Fruit fly (Drosophila melanogaster): ENCODE measurements around the gene PyK.

Gene PyK

DNA sequence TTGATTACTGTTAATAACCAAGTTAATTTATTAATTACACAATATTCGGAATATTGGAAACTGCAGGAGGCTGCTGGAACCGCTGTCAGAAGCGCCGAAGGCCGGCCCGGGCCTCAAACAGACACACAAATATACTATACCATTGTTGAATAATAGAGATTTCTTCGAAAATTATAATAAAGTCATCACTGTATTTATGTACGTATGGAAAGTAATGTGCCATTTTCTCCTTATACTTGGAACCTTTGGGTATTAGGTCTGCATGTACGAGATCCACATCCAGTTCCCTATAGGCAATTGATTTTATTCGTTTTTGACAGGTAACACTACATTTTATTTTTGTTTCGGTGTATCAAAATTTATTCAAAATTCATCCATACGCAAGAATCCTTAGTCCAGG is 5.2 kb downstream of the PyK start, which contains the start of gene CG7069:
Gene CG7069 (plus strand): TSS at position 301 of the 400 bp plus-strand sequence.
- TF ChIP-seq foxo (GFP tag; optimal IDR thresholded peaks at IDR 0.05): no peak
- TF ChIP-seq Vsx2 (GFP tag; optimal IDR thresholded peaks at IDR 0.05; ENCODE audit: partially characterized antibody): no peak
- no peak for TF ChIP-seq jim (GFP tag; optimal IDR thresholded peaks at IDR 0.05)
- no peak for TF ChIP-seq CrebA (GFP tag; optimal IDR thresholded peaks at IDR 0.05; ENCODE audit: borderline replicate concordance)
- no peak for TF ChIP-seq sage (GFP tag; optimal IDR thresholded peaks at IDR 0.05)
- no peak for TF ChIP-seq CG32264 (GFP tag; optimal IDR thresholded peaks at IDR 0.05)
- TF ChIP-seq ey (GFP tag; optimal IDR thresholded peaks at IDR 0.05): no peak
- no peak for TF ChIP-seq HLH106 (tag; optimal IDR thresholded peaks at IDR 0.05)
- no peak for TF ChIP-seq sv (GFP tag; optimal IDR thresholded peaks at IDR 0.05)
- TF ChIP-seq Hr78 (GFP tag; optimal IDR thresholded peaks at IDR 0.05): no peak
- TF ChIP-seq usp (GFP tag; optimal IDR thresholded peaks at IDR 0.05): no peak
- TF ChIP-seq dl (GFP tag; optimal IDR thresholded peaks at IDR 0.05; ENCODE audit: insufficient read depth in 1 of 2, partially characterized antibody in 2 of 2): no peak
- no peak for TF ChIP-seq fru (GFP tag; optimal IDR thresholded peaks at IDR 0.05)
- no peak for TF ChIP-seq woc (GFP tag; optimal IDR thresholded peaks at IDR 0.05)
- TF ChIP-seq Dfd (GFP tag; optimal IDR thresholded peaks at IDR 0.05): no peak
- TF ChIP-seq lola (GFP tag; optimal IDR thresholded peaks at IDR 0.05): no peak
- no peak for TF ChIP-seq h (GFP tag; optimal IDR thresholded peaks at IDR 0.05)

DNA sequence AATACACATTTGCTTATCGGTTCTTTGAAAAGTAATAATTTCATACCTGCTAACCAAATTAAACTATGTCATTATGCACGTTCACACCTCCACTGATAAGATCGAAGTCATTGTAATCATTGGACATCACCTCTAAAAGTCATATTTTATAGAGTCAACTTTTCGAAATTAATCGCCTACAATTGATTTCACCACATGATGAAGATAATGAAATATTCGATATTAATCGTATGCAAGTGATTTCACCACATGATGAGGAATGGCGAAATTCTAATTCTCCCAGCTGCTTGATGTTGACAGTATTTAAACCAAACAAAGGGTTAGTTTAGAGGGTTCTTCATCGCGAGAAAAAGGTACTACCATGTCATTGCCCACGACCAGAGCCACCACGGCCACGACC is 8.3 kb downstream of the PyK start, which contains the start of gene CG18596:
Gene CG18596 (plus strand): TSS at position 250 of the 400 bp plus-strand sequence.
- TF ChIP-seq GATAd (GFP tag; optimal IDR thresholded peaks at IDR 0.05) (no peak), Jra (GFP tag; optimal IDR thresholded peaks at IDR 0.05) (no peak), Sp1 (GFP tag; optimal IDR thresholded peaks at IDR 0.05) (no peak), Myc (optimal IDR thresholded peaks at IDR 0.05) (peak; percentile 77), pan (optimal IDR thresholded peaks at IDR 0.05) (no peak)

DNA sequence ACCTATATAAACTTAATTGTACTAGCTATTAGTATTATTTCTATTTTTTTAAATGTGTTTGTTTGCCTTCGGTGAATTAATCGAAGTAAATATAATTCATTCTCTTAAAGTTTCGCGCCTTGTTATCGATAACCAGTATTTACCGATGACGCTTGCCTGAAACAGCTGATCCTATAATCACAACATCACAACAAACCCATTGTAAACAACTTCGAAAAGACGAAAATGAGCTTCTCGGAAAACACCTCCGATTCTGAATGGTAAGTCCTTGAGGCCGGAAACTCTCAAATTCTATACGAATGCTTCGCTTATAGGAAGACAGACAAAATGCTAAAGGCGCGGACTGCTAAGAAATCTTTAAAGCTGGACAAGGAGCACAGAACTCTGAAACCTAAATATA is 12.6 kb downstream of the PyK start, which contains the start of gene CG34149:
Gene CG34149 (plus strand): TSS at position 187 of the 400 bp plus-strand sequence.
- TF ChIP-seq brk (GFP tag; optimal IDR thresholded peaks at IDR 0.05): no peak
- no peak for TF ChIP-seq Hr78 (GFP tag; optimal IDR thresholded peaks at IDR 0.05)
- no peak for TF ChIP-seq psq (GFP tag; optimal IDR thresholded peaks at IDR 0.05)
- TF ChIP-seq woc (GFP tag; optimal IDR thresholded peaks at IDR 0.05): no peak
- no peak for TF ChIP-seq CG9705 (GFP tag; optimal IDR thresholded peaks at IDR 0.05)
- no peak for TF ChIP-seq br (GFP tag; optimal IDR thresholded peaks at IDR 0.05)
- no peak for TF ChIP-seq dsf (GFP tag; optimal IDR thresholded peaks at IDR 0.05; ENCODE audit: borderline replicate concordance)
- no peak for TF ChIP-seq Dif (GFP tag; optimal IDR thresholded peaks at IDR 0.05; ENCODE audit: partially characterized antibody)

DNA sequence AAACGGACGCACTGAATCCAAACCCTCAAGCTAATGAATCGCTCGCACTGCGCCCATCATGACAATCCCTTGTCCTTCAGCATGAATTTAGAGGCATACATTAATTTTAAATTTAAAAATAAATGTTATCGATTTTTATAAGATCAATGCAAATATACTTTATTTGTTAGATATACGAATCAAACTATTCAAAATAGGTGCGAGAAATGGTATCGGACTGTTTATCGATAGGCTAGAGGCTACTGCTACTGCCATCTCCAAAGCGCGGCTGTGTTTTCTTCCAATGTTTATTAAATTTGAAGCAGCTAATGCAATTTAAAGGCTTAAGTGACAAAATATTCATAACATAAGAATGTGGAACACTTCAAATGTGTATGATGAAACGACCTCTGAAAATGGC is 13.7 kb downstream of the PyK start, which contains the start of gene CG43342:
Gene CG43342 (plus strand): TSS at position 264 of the 400 bp plus-strand sequence.
- TF ChIP-seq Sp1 (GFP tag; optimal IDR thresholded peaks at IDR 0.05) (no peak), dmrt93B (GFP tag; optimal IDR thresholded peaks at IDR 0.05) (no peak), CG32264 (GFP tag; optimal IDR thresholded peaks at IDR 0.05) (no peak), tai (GFP tag; optimal IDR thresholded peaks at IDR 0.05) (no peak), CrebA (GFP tag; optimal IDR thresholded peaks at IDR 0.05; ENCODE audit: borderline replicate concordance) (no peak), OdsH (GFP tag; optimal IDR thresholded peaks at IDR 0.05) (no peak), br (GFP tag; optimal IDR thresholded peaks at IDR 0.05) (no peak), Dfd (GFP tag; optimal IDR thresholded peaks at IDR 0.05) (no peak), Abd-B (GFP tag; optimal IDR thresholded peaks at IDR 0.05) (no peak), Hr83 (GFP tag; optimal IDR thresholded peaks at IDR 0.05; ENCODE audit: poor library complexity, severe bottlenecking) (no peak), Rel (GFP tag; optimal IDR thresholded peaks at IDR 0.05) (no peak), Rel (tag; optimal IDR thresholded peaks at IDR 0.05) (no peak), CG9705 (GFP tag; optimal IDR thresholded peaks at IDR 0.05) (no peak)

Measured in whole organism, wandering third instar larva.